Fruit fly (Drosophila melanogaster): Measurements from ENCODE around the gene CG15056.

Gene CG15056

DNA sequence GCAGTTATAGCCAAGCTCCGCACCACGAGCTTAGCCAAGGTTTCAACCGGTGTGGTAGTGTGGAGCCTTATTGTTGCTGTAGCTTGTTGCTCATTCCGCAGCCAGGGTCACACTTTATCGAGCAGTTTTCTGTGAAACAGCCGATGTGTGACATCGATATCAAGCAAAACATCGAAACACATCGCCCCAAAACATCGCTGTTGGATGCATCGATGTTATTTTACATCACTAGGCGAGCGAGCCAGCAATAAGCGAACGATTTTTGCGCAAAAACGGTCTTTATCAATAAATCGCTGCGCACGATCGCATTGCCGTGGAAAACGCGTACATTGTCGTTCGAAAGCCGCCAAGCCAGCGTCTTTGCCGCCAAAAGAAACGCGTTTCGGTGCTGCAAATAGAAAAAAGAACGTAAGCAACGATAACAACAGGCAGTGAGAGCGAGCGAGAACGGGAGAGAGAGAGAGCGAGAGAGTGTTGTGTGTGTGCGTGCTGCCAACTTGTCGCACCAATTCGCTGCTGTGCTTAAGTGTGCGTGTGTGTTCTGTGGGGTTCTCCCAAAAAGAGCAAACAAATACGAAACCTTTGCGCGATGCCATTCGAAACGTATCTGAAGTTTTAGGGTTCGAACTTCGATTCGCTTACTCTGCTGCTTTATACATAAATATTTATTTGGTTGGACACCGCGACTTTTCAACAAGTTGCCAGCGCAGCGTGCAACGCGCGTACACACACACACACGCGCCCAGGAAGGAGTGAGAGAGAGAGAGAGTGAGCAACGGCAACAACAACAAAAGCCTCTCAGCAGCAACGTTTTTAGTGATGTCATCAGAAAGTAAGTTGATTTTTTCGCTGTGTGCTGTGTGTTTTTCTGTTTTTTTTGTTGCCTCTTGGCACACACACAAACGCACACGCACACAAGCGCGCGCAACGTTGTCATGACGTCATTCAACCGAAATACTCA, 44.2 kb upstream of the CG15056 start (continued):
- TF ChIP-seq CG13296 (GFP tag; optimal IDR thresholded peaks at IDR 0.05) = peak; percentile 7
- peak; percentile 16 for TF ChIP-seq B-H2 (GFP tag; optimal IDR thresholded peaks at IDR 0.05)
- TF ChIP-seq Rfx (GFP tag; IDR thresholded peaks at IDR 0.05) = peak; percentile 70
- TF ChIP-seq CG12155 (GFP tag; optimal IDR thresholded peaks at IDR 0.05) = peak; percentile 51
- TF ChIP-seq CG9876 (GFP tag; optimal IDR thresholded peaks at IDR 0.05) = no peak
- TF ChIP-seq zen2 (GFP tag; IDR thresholded peaks at IDR 0.05; ENCODE audit: partially characterized antibody) = peak; percentile 96
- TF ChIP-seq ranshi (GFP tag; IDR thresholded peaks at IDR 0.05) = 0 out of 2 replicates have a peak, but pooled peaks have one; percentile 17
- no peak for TF ChIP-seq CG4328 (GFP tag; optimal IDR thresholded peaks at IDR 0.05)
- peak; percentile 84 for TF ChIP-seq CG4617 (GFP tag; optimal IDR thresholded peaks at IDR 0.05; ENCODE audit: borderline replicate concordance)
- no peak for TF ChIP-seq Taf1 (GFP tag; IDR thresholded peaks at IDR 0.05)
- no peak for TF ChIP-seq otp (GFP tag; IDR thresholded peaks at IDR 0.05)
- TF ChIP-seq az2 (GFP tag; optimal IDR thresholded peaks at IDR 0.05) = no peak
- TF ChIP-seq Atf3 (GFP tag; optimal IDR thresholded peaks at IDR 0.05) = peak; percentile 84
- peak; percentile 42 for TF ChIP-seq CoRest (tag; optimal IDR thresholded peaks at IDR 0.05)
- TF ChIP-seq ci (GFP tag; IDR thresholded peaks at IDR 0.05) = peak; percentile 50; the same call in 2 of the 3 replicates
- no peak for TF ChIP-seq CG10274 (GFP tag; optimal IDR thresholded peaks at IDR 0.05)
- TF ChIP-seq dysf (GFP tag; IDR thresholded peaks at IDR 0.05) = peak; percentile 17; the same call in 2 of the 3 replicates
- TF ChIP-seq stwl (tag; optimal IDR thresholded peaks at IDR 0.05) = peak; percentile 86
- TF ChIP-seq CG2712 (tag; optimal IDR thresholded peaks at IDR 0.05) = peak; percentile 24
- no peak for TF ChIP-seq H2.0 (GFP tag; IDR thresholded peaks at IDR 0.05)
- TF ChIP-seq tna (GFP tag; IDR thresholded peaks at IDR 0.05; ENCODE audit: partially characterized antibody) = peak; percentile 97
- TF ChIP-seq Bteb2 (GFP tag; optimal IDR thresholded peaks at IDR 0.05) = no peak
- TF ChIP-seq CG8281 (tag; optimal IDR thresholded peaks at IDR 0.05) = no peak
- no peak for TF ChIP-seq exex (tag; optimal IDR thresholded peaks at IDR 0.05)
- TF ChIP-seq vnd (GFP tag; IDR thresholded peaks at IDR 0.05; ENCODE audit: partially characterized antibody) = peak; percentile 97
- TF ChIP-seq fd102C (GFP tag; optimal IDR thresholded peaks at IDR 0.05) = no peak
- peak; percentile 99 for TF ChIP-seq knrl (GFP tag; IDR thresholded peaks at IDR 0.05; ENCODE audit: partially characterized antibody)
- peak; percentile 50 for TF ChIP-seq dm (GFP tag; optimal IDR thresholded peaks at IDR 0.05)
- peak; percentile 96 for TF ChIP-seq Ets65A (GFP tag)
- peak; percentile 47 for TF ChIP-seq CG11504 (tag; optimal IDR thresholded peaks at IDR 0.05)
- peak; percentile 17 to 50 for TF ChIP-seq dpn (GFP tag; optimal IDR thresholded peaks at IDR 0.05)
- no peak for TF ChIP-seq gro (GFP tag; optimal IDR thresholded peaks at IDR 0.05)
- TF ChIP-seq CG9932 (GFP tag; IDR thresholded peaks at IDR 0.05) = peak; percentile 78
- peak; percentile 99 for TF ChIP-seq Opbp (GFP tag; IDR thresholded peaks at IDR 0.05; ENCODE audit: partially characterized antibody)
- TF ChIP-seq CG10366 (GFP tag; IDR thresholded peaks at IDR 0.05) = no peak
- TF ChIP-seq CG2116 (GFP tag; optimal IDR thresholded peaks at IDR 0.05) = peak; percentile 92
- TF ChIP-seq CG9727 (GFP tag; optimal IDR thresholded peaks at IDR 0.05) = no peak
- 0 out of 2 replicates have a peak, but pooled peaks have one; percentile 19 for TF ChIP-seq CG9215 (GFP tag; IDR thresholded peaks at IDR 0.05)
- peak; percentile 93 for TF ChIP-seq CG9797 (GFP tag; optimal IDR thresholded peaks at IDR 0.05)
- peak; percentile 97 for TF ChIP-seq Dll (GFP tag; IDR thresholded peaks at IDR 0.05; ENCODE audit: partially characterized antibody)
- TF ChIP-seq CG11247 (GFP tag; IDR thresholded peaks at IDR 0.05) = 0 out of 2 replicates have a peak, but pooled peaks have one; percentile 14
- peak; percentile 97 for TF ChIP-seq sqz (GFP tag; optimal IDR thresholded peaks at IDR 0.05)
- peak; percentile 100 for TF ChIP-seq BEAF-32 (GFP tag; optimal IDR thresholded peaks at IDR 0.05)
- peak; percentile 95 for TF ChIP-seq mld (GFP tag; IDR thresholded peaks at IDR 0.05; ENCODE audit: partially characterized antibody)
- TF ChIP-seq CG1603 (tag; optimal IDR thresholded peaks at IDR 0.05) = peak; percentile 90
- peak; percentile 94 for TF ChIP-seq E2f2 (GFP tag; IDR thresholded peaks at IDR 0.05)
- TF ChIP-seq CG4282 (GFP tag; optimal IDR thresholded peaks at IDR 0.05) = peak; percentile 9
- TF ChIP-seq Myb (GFP tag; optimal IDR thresholded peaks at IDR 0.05) = peak; percentile 79
